Worm (Caenorhabditis elegans) whole organism, mixed stage, embryonic: ENCODE data around the gene vab-9.

Experiments used
- M03D4.4 ChIP-seq: sonication (generic microtip); optimal IDR thresholded peaks from 2 replicates; lab custom pipeline; 2017; ENCODE audit warnings: mild to moderate bottlenecking, missing genetic modification characterization, missing compliant biosample characterization
- bed-3 ChIP-seq: fragments of 200-800 bp; sonication (Bioruptor generic); optimal IDR thresholded peaks from 3 replicates; lab custom pipeline; 2018; ENCODE audit warnings: mild to moderate bottlenecking, missing genetic modification characterization, moderate library complexity, missing compliant biosample characterization
- blmp-1 ChIP-seq: fragments of 150-350 bp; optimal IDR thresholded peaks from 2 replicates; lab custom pipeline; 2014; ENCODE audit warnings: missing biosample characterization, missing genetic modification characterization
- ceh-39 ChIP-seq: fragments of 150-350 bp; optimal IDR thresholded peaks from 2 replicates; lab custom pipeline; 2014; ENCODE audit warnings: missing biosample characterization, missing genetic modification characterization
- ceh-43 ChIP-seq: fragments of 200-800 bp; sonication (Bioruptor generic); optimal IDR thresholded peaks from 2 replicates; lab custom pipeline; 2018; ENCODE audit warnings: mild to moderate bottlenecking, missing genetic modification characterization, moderate library complexity, missing compliant biosample characterization
- ceh-83 ChIP-seq: fragments of 200-800 bp; sonication (Bioruptor generic); optimal IDR thresholded peaks from 2 replicates; lab custom pipeline; 2018; ENCODE audit warnings: mild to moderate bottlenecking, missing genetic modification characterization, missing compliant biosample characterization
- ces-1 ChIP-seq: fragments of 150-350 bp; optimal IDR thresholded peaks from 2 replicates; lab custom pipeline; 2014; ENCODE audit warnings: missing biosample characterization, missing genetic modification reagents, missing genetic modification characterization
- drap-1 ChIP-seq: fragments of 200-800 bp; sonication (Bioruptor generic); optimal IDR thresholded peaks from 3 replicates; lab custom pipeline; 2018; ENCODE audit warnings: mild to moderate bottlenecking, missing genetic modification characterization, missing compliant biosample characterization
- elt-1 ChIP-seq: sonication (generic microtip); optimal IDR thresholded peaks from 2 replicates; lab custom pipeline; 2017; ENCODE audit warnings: missing genetic modification characterization, mild to moderate bottlenecking, missing compliant biosample characterization, antibody characterized with exemption, moderate library complexity, borderline replicate concordance; ENCODE audit not compliant: insufficient read depth
- elt-3 ChIP-seq: fragments of 150-350 bp; optimal IDR thresholded peaks from 2 replicates; lab custom pipeline; 2014; ENCODE audit warnings: missing biosample characterization, missing genetic modification characterization
- flh-1 ChIP-seq: fragments of 200-800 bp; sonication (Bioruptor generic); optimal IDR thresholded peaks from 2 replicates; lab custom pipeline; 2018; ENCODE audit warnings: mild to moderate bottlenecking, missing genetic modification characterization, moderate library complexity, missing compliant biosample characterization
- ham-2 ChIP-seq: fragments of 200-800 bp; sonication (Bioruptor generic); optimal IDR thresholded peaks from 2 replicates; lab custom pipeline; 2018; ENCODE audit warnings: mild to moderate bottlenecking, missing genetic modification characterization, missing compliant biosample characterization
- hlh-1 ChIP-seq: fragments of 150-350 bp; optimal IDR thresholded peaks from 2 replicates; lab custom pipeline; 2014; ENCODE audit warnings: missing biosample characterization, missing genetic modification reagents, missing genetic modification characterization
- lin-13 ChIP-seq: fragments of 150-350 bp; optimal IDR thresholded peaks from 2 replicates; lab custom pipeline; 2014; ENCODE audit warnings: missing biosample characterization, missing genetic modification characterization
- lin-32 ChIP-seq: fragments of 200-800 bp; sonication (Bioruptor generic); optimal IDR thresholded peaks from 2 replicates; lab custom pipeline; 2018; ENCODE audit warnings: mild to moderate bottlenecking, missing genetic modification characterization, missing compliant biosample characterization
- lsy-2 ChIP-seq: fragments of 150-350 bp; optimal IDR thresholded peaks from 2 replicates; lab custom pipeline; 2014; ENCODE audit warnings: missing biosample characterization, missing genetic modification characterization
- mab-5 ChIP-seq: fragments of 150-350 bp; optimal IDR thresholded peaks from 2 replicates; lab custom pipeline; 2014; ENCODE audit warnings: missing biosample characterization, missing genetic modification characterization
- mep-1 ChIP-seq: fragments of 150-350 bp; optimal IDR thresholded peaks from 2 replicates; lab custom pipeline; 2017; ENCODE audit warnings: missing biosample characterization, missing genetic modification reagents, missing genetic modification characterization, inconsistent platforms
- mls-2 ChIP-seq: sonication (generic microtip); optimal IDR thresholded peaks from 2 replicates; lab custom pipeline; 2016; ENCODE audit warnings: mild to moderate bottlenecking, missing genetic modification characterization, moderate library complexity, missing compliant biosample characterization
- nhr-12 ChIP-seq: fragments of 150-350 bp; optimal IDR thresholded peaks from 2 replicates; lab custom pipeline; 2014; ENCODE audit warnings: missing biosample characterization, missing genetic modification characterization
- nhr-2 ChIP-seq: fragments of 150-350 bp; optimal IDR thresholded peaks from 2 replicates; lab custom pipeline; 2014; ENCODE audit warnings: missing biosample characterization, missing genetic modification characterization
- nhr-237 ChIP-seq: fragments of 150-350 bp; optimal IDR thresholded peaks from 2 replicates; lab custom pipeline; 2014; ENCODE audit warnings: missing biosample characterization, missing genetic modification characterization
- pha-4 ChIP-seq: fragments of 150-350 bp; optimal IDR thresholded peaks from 2 replicates; lab custom pipeline; 2018; ENCODE audit warnings: missing biosample characterization, missing genetic modification reagents, missing genetic modification characterization
- sem-2 ChIP-seq: fragments of 200-800 bp; sonication (Bioruptor generic); optimal IDR thresholded peaks from 2 replicates; lab custom pipeline; 2018; ENCODE audit warnings: mild to moderate bottlenecking, missing genetic modification characterization, missing compliant biosample characterization
- snpc-4 ChIP-seq: fragments of 150-350 bp; optimal IDR thresholded peaks from 2 replicates; lab custom pipeline; 2014; ENCODE audit warnings: missing biosample characterization, missing genetic modification characterization
- sptf-1 ChIP-seq: sonication (generic microtip); optimal IDR thresholded peaks from 2 replicates; lab custom pipeline; 2017; ENCODE audit warnings: mild to moderate bottlenecking, missing genetic modification characterization, moderate library complexity, missing compliant biosample characterization
- unc-120 ChIP-seq: sonication (generic microtip); optimal IDR thresholded peaks from 2 replicates; lab custom pipeline; 2017; ENCODE audit warnings: missing genetic modification characterization, missing compliant biosample characterization; ENCODE audit not compliant: poor library complexity, severe bottlenecking
- unc-62 ChIP-seq: fragments of 150-350 bp; optimal IDR thresholded peaks from 2 replicates; lab custom pipeline; 2014; ENCODE audit warnings: missing biosample characterization, missing genetic modification reagents, missing genetic modification characterization
- ztf-11 ChIP-seq: fragments of 150-350 bp; optimal IDR thresholded peaks from 2 replicates; lab custom pipeline; 2014; ENCODE audit warnings: missing biosample characterization, missing genetic modification characterization

vab-9 gene

ce11 chrII:8646437-8646836, 8.9 kb upstream of the vab-9 start:
- no peak for TF ChIP-seq M03D4.4 (tag; lab: Kevin White, UChicago)
- no peak for TF ChIP-seq ces-1 (GFP tag; lab: Kevin White, UChicago)
- no peak for TF ChIP-seq ceh-39
- TF ChIP-seq lsy-2 (tag; lab: Kevin White, UChicago) = no peak
- no peak for TF ChIP-seq lin-32 (GFP tag; lab: Kevin White, UChicago)
- TF ChIP-seq snpc-4 (tag; lab: Kevin White, UChicago) = no peak
- TF ChIP-seq, all 35 proteins: peak for 0

- TF ChIP-seq unc-62 (GFP tag; lab: Kevin White, UChicago) (peak; percentile 2), ces-1 (GFP tag; lab: Kevin White, UChicago) (peak; percentile 60), elt-3 (tag; lab: Kevin White, UChicago) (no peak)
These were observed 6.3 kb upstream of the vab-9 start for ce11 chrII:8643627-8644356.

- peak; percentile 86 for TF ChIP-seq blmp-1 (tag; lab: Kevin White, UChicago)
- TF ChIP-seq unc-120 (tag; lab: Kevin White, UChicago) = no peak
These were observed 4.9 kb upstream of the vab-9 start for ce11 chrII:8642376-8642775.

- TF ChIP-seq ham-2 (GFP tag; lab: Kevin White, UChicago) = peak; percentile 56
- TF ChIP-seq ztf-11 (tag; lab: Kevin White, UChicago) = no peak
- TF ChIP-seq lin-13 (tag; lab: Kevin White, UChicago) = no peak
- TF ChIP-seq unc-62 (GFP tag; lab: Kevin White, UChicago) = no peak
- no peak for TF ChIP-seq mep-1 (tag; lab: Kevin White, UChicago)
- no peak for TF ChIP-seq elt-1 (tag; lab: Kevin White, UChicago)
- TF ChIP-seq mab-5 (tag; lab: Kevin White, UChicago) = no peak
- no peak for TF ChIP-seq flh-1 (GFP tag; lab: Kevin White, UChicago)
- no peak for TF ChIP-seq blmp-1 (tag; lab: Kevin White, UChicago)
These were observed 3.6 kb upstream of the vab-9 start, which contains the start of gene D2085.7 for ce11 chrII:8641131-8641530. TSS of gene D2085.7 (plus strand) at chrII:8641381.

ce11 chrII:8640503-8640902, 3.0 kb upstream of the vab-9 start:
- TF ChIP-seq snpc-4 (tag; lab: Kevin White, UChicago) = no peak
- TF ChIP-seq pha-4 = no peak
- no peak for TF ChIP-seq sptf-1 (tag; lab: Kevin White, UChicago)
- no peak for TF ChIP-seq sem-2 (GFP tag; lab: Kevin White, UChicago)
- TF ChIP-seq lsy-2 (tag; lab: Kevin White, UChicago) = no peak
- TF ChIP-seq nhr-237 (tag; lab: Kevin White, UChicago) = no peak
- no peak for TF ChIP-seq elt-3 (tag; lab: Kevin White, UChicago)
- no peak for TF ChIP-seq ham-2 (GFP tag; lab: Kevin White, UChicago)
- TF ChIP-seq hlh-1 (tag; lab: Kevin White, UChicago) = no peak
- no peak for TF ChIP-seq ceh-83 (GFP tag; lab: Kevin White, UChicago)

ce11 chrII:8639553-8639952, 2.0 kb upstream of the vab-9 start:
- TF ChIP-seq hlh-1 (tag; lab: Kevin White, UChicago) = no peak
- no peak for TF ChIP-seq bed-3 (GFP tag; lab: Kevin White, UChicago)
- no peak for TF ChIP-seq nhr-2
- no peak for TF ChIP-seq ceh-43
- no peak for TF ChIP-seq sem-2 (GFP tag; lab: Kevin White, UChicago)
- no peak for TF ChIP-seq elt-3 (tag; lab: Kevin White, UChicago)
- TF ChIP-seq M03D4.4 (tag; lab: Kevin White, UChicago) = no peak
- no peak for TF ChIP-seq ham-2 (GFP tag; lab: Kevin White, UChicago)
- no peak for TF ChIP-seq ceh-39
- no peak for TF ChIP-seq nhr-12 (tag; lab: Kevin White, UChicago)
- TF ChIP-seq blmp-1 (tag; lab: Kevin White, UChicago) = no peak
- no peak for TF ChIP-seq lsy-2 (tag; lab: Kevin White, UChicago)
- no peak for TF ChIP-seq mls-2 (tag; lab: Kevin White, UChicago)
- TF ChIP-seq unc-62 (GFP tag; lab: Kevin White, UChicago) = no peak
- TF ChIP-seq drap-1 (GFP tag; lab: Kevin White, UChicago) = no peak
- no peak for TF ChIP-seq unc-120 (tag; lab: Kevin White, UChicago)
- TF ChIP-seq ztf-11 (tag; lab: Kevin White, UChicago) = no peak
- TF ChIP-seq lin-32 (GFP tag; lab: Kevin White, UChicago) = no peak
- TF ChIP-seq, all 35 proteins: peak for 0
